Fruit fly (Drosophila melanogaster): ENCODE measurements around the gene grp.

The grp gene

dm6 chr2L:16720707-16721700 is 41.1 kb downstream of the grp start (continued):
- TF ChIP-seq BEAF-32 (GFP tag; optimal IDR thresholded peaks at IDR 0.05): no peak
- peak; percentile 92 for TF ChIP-seq Max (GFP tag; optimal IDR thresholded peaks at IDR 0.05)
- peak; percentile 96 for TF ChIP-seq Sox102F (GFP tag; optimal IDR thresholded peaks at IDR 0.05)
- TF ChIP-seq hth (optimal IDR thresholded peaks at IDR 0.05): no peak
- TF ChIP-seq B-H1 (GFP tag; IDR thresholded peaks at IDR 0.05): peak; percentile 95
- TF ChIP-seq CG11560 (tag; IDR thresholded peaks at IDR 0.05): peak; percentile 76; the same call in 2 of the 3 replicates
- TF ChIP-seq bowl (GFP tag; IDR thresholded peaks at IDR 0.05): peak; percentile 91
- peak; percentile 82 for TF ChIP-seq Hmr (GFP tag; optimal IDR thresholded peaks at IDR 0.05)
- TF ChIP-seq CG8388 (GFP tag; optimal IDR thresholded peaks at IDR 0.05): peak; percentile 94
- TF ChIP-seq CG18011 (GFP tag; optimal IDR thresholded peaks at IDR 0.05): no peak
- TF ChIP-seq wor (GFP tag; IDR thresholded peaks at IDR 0.05): peak; percentile 90
- peak; percentile 96 for TF ChIP-seq ara (GFP tag; IDR thresholded peaks at IDR 0.05)
- peak; percentile 56 for TF ChIP-seq mam (GFP tag; optimal IDR thresholded peaks at IDR 0.05)
- TF ChIP-seq MBD-R2 (GFP tag; IDR thresholded peaks at IDR 0.05): peak; percentile 56; the same call in 1 of the 2 replicates
- TF ChIP-seq CG15696 (tag; optimal IDR thresholded peaks at IDR 0.05): peak; percentile 76
- peak; percentile 88 for TF ChIP-seq onecut (GFP tag; IDR thresholded peaks at IDR 0.05)
- peak; percentile 86 for TF ChIP-seq tio (GFP tag; optimal IDR thresholded peaks at IDR 0.05)
- peak; percentile 87 for TF ChIP-seq Ada2b (GFP tag; IDR thresholded peaks at IDR 0.05)
- TF ChIP-seq CG1603 (tag; optimal IDR thresholded peaks at IDR 0.05): peak; percentile 69
- peak; percentile 69 for TF ChIP-seq BtbVII (GFP tag; optimal IDR thresholded peaks at IDR 0.05)
- TF ChIP-seq gfzf (GFP tag; optimal IDR thresholded peaks at IDR 0.05): no peak
- peak in 1 of 3 experiments; percentile 79 for TF ChIP-seq Stat92E (GFP tag; optimal IDR thresholded peaks at IDR 0.05)
- TF ChIP-seq CG10209 (GFP tag; optimal IDR thresholded peaks at IDR 0.05): peak; percentile 84
- no peak for TF ChIP-seq mld (GFP tag; IDR thresholded peaks at IDR 0.05; ENCODE audit: partially characterized antibody)
- TF ChIP-seq CG9609 (GFP tag; optimal IDR thresholded peaks at IDR 0.05): peak; percentile 34
- TF ChIP-seq CG7271 (tag; optimal IDR thresholded peaks at IDR 0.05): peak; percentile 95
- peak; percentile 88 for TF ChIP-seq croc (GFP tag; conservative IDR thresholded peaks at IDR 0.05)
- TF ChIP-seq CG8765 (GFP tag; IDR thresholded peaks at IDR 0.05): peak; percentile 91
- peak; percentile 87 for TF ChIP-seq CG9817 (tag; optimal IDR thresholded peaks at IDR 0.05)
- peak; percentile 62 for TF ChIP-seq tup (GFP tag; optimal IDR thresholded peaks at IDR 0.05)
- TF ChIP-seq pum (GFP tag; optimal IDR thresholded peaks at IDR 0.05): peak; percentile 87
- TF ChIP-seq dan (GFP tag; IDR thresholded peaks at IDR 0.05): peak; percentile 86; the same call in 1 of the 2 replicates
- peak; percentile 75 for TF ChIP-seq Side (GFP tag; optimal IDR thresholded peaks at IDR 0.05)
- TF ChIP-seq trh (GFP tag; optimal IDR thresholded peaks at IDR 0.05): peak; percentile 74
- TF ChIP-seq ems (GFP tag; optimal IDR thresholded peaks at IDR 0.05): peak; percentile 78
- TF ChIP-seq CG3281 (GFP tag; optimal IDR thresholded peaks at IDR 0.05): peak; percentile 88
- peak; percentile 91 for TF ChIP-seq sob (GFP tag; IDR thresholded peaks at IDR 0.05)
- TF ChIP-seq CG8281 (tag; optimal IDR thresholded peaks at IDR 0.05): peak; percentile 71
- peak; percentile 89 for TF ChIP-seq Nf-YA (GFP tag; IDR thresholded peaks at IDR 0.05)
- no peak for TF ChIP-seq Dll (GFP tag; IDR thresholded peaks at IDR 0.05; ENCODE audit: partially characterized antibody)
- TF ChIP-seq Hr39 (optimal IDR thresholded peaks at IDR 0.05): no peak
- TF ChIP-seq CG31388 (GFP tag; optimal IDR thresholded peaks at IDR 0.05): peak; percentile 88
- TF ChIP-seq CG10147 (GFP tag; optimal IDR thresholded peaks at IDR 0.05): peak; percentile 86
- peak; percentile 98 for TF ChIP-seq sens (GFP tag)
- peak; percentile 52 for TF ChIP-seq CG8944 (GFP tag; optimal IDR thresholded peaks at IDR 0.05)
- peak; percentile 83 for TF ChIP-seq aop (GFP tag; IDR thresholded peaks at IDR 0.05)
- peak; percentile 94 for TF ChIP-seq H15 (GFP tag; IDR thresholded peaks at IDR 0.05)
- TF ChIP-seq CG14860 (GFP tag; IDR thresholded peaks at IDR 0.05; ENCODE audit: partially characterized antibody): no peak
